Worm (Caenorhabditis elegans) whole organism, L4 larva: ENCODE data around the gene ets-9.

Experiments used
- D1046.2 ChIP-seq: fragments of 200-800 bp; sonication (Bioruptor generic); IDR thresholded peaks from 2 replicates; pipeline ENCODE4 v1.3.6; 2022; ENCODE audit warnings: missing genetic modification characterization, missing compliant biosample characterization
- F26F4.8 ChIP-seq: fragments of 200-800 bp; sonication (Bioruptor generic); conservative IDR thresholded peaks from 2 replicates; pipeline ENCODE4 v1.3.6; 2022; ENCODE audit warnings: missing genetic modification characterization, missing compliant biosample characterization
- Y48G9A.11 ChIP-seq: fragments of 200-800 bp; sonication (Bioruptor generic); IDR thresholded peaks from 2 replicates; pipeline ENCODE4 v1.3.6; 2022; ENCODE audit warnings: missing genetic modification reagents, missing genetic modification characterization, missing compliant biosample characterization
- Y75B8A.6 ChIP-seq: fragments of 200-800 bp; sonication (Bioruptor generic); IDR thresholded peaks from 2 replicates; pipeline ENCODE4 v1.3.6; 2022; ENCODE audit warnings: missing genetic modification reagents, missing genetic modification characterization, missing compliant biosample characterization
- ZK546.5 ChIP-seq, 2 experiments: sonication (generic microtip); optimal IDR thresholded peaks; 2 replicates each; lab custom pipeline; 2017; ENCODE audit warnings: missing biosample characterization in 2 of 2, missing genetic modification characterization in 2 of 2
- aly-2 ChIP-seq: sonication (generic microtip); optimal IDR thresholded peaks from 2 replicates; lab custom pipeline; 2018; ENCODE audit warnings: missing biosample characterization, missing genetic modification characterization
- ama-1 ChIP-seq: fragments of 150-350 bp; optimal IDR thresholded peaks from 2 replicates; lab custom pipeline; 2014; ENCODE audit warnings: inconsistent platforms, mixed read lengths
- ceh-20 ChIP-seq: fragments of 200-800 bp; sonication (Bioruptor generic); IDR thresholded peaks from 2 replicates; pipeline ENCODE4 v1.3.6; 2022; ENCODE audit warnings: missing genetic modification reagents, missing genetic modification characterization, missing compliant biosample characterization
- ceh-32 ChIP-seq: sonication (generic microtip); optimal IDR thresholded peaks from 2 replicates; lab custom pipeline; 2016; ENCODE audit warnings: mild to moderate bottlenecking, missing genetic modification characterization, missing compliant biosample characterization; ENCODE audit not compliant: poor library complexity
- ceh-44 ChIP-seq: fragments of 200-800 bp; sonication (Bioruptor generic); IDR thresholded peaks from 2 replicates; pipeline ENCODE4 v1.3.6; 2022; ENCODE audit warnings: missing genetic modification reagents, missing genetic modification characterization, missing compliant biosample characterization
- ctbp-1 ChIP-seq: fragments of 200-800 bp; sonication (Bioruptor generic); IDR thresholded peaks from 2 replicates; pipeline ENCODE4 v1.3.6; 2022; ENCODE audit warnings: missing genetic modification reagents, missing genetic modification characterization, missing compliant biosample characterization
- daf-19 ChIP-seq: fragments of 200-800 bp; sonication (Bioruptor generic); conservative IDR thresholded peaks from 2 replicates; pipeline ENCODE4 v1.3.6; 2022; ENCODE audit warnings: missing genetic modification characterization, missing compliant biosample characterization
- daf-8 ChIP-seq: fragments of 200-800 bp; sonication (Bioruptor generic); IDR thresholded peaks from 2 replicates; pipeline ENCODE4 v1.3.6; 2022; ENCODE audit warnings: missing genetic modification characterization, missing compliant biosample characterization
- dmd-8 ChIP-seq: fragments of 200-800 bp; sonication (Bioruptor generic); IDR thresholded peaks from 2 replicates; pipeline ENCODE4 v1.3.6; 2022; ENCODE audit warnings: missing genetic modification characterization, missing compliant biosample characterization
- dmd-9 ChIP-seq: fragments of 200-800 bp; sonication (Bioruptor generic); IDR thresholded peaks from 2 replicates; pipeline ENCODE4 v1.3.6; 2022; ENCODE audit warnings: missing genetic modification reagents, missing genetic modification characterization, missing compliant biosample characterization
- dpl-1 ChIP-seq: fragments of 150-350 bp; optimal IDR thresholded peaks from 2 replicates; lab custom pipeline; 2014; ENCODE audit warnings: missing biosample characterization, missing genetic modification reagents, missing genetic modification characterization
- dve-1 ChIP-seq: sonication (generic microtip); optimal IDR thresholded peaks from 2 replicates; lab custom pipeline; 2017; ENCODE audit warnings: antibody characterized with exemption, mild to moderate bottlenecking, missing genetic modification characterization, missing compliant biosample characterization; ENCODE audit not compliant: insufficient read depth
- egl-27 ChIP-seq: sonication (generic microtip); optimal IDR thresholded peaks from 3 replicates; lab custom pipeline; 2017; ENCODE audit warnings: missing biosample characterization, missing genetic modification reagents, missing genetic modification characterization
- egl-43 ChIP-seq: fragments of 200-800 bp; sonication (Bioruptor generic); IDR thresholded peaks from 2 replicates; pipeline ENCODE4 v1.3.6; 2022; ENCODE audit warnings: missing genetic modification reagents, missing genetic modification characterization, missing compliant biosample characterization
- fkh-10 ChIP-seq: fragments of 150-350 bp; optimal IDR thresholded peaks from 2 replicates; lab custom pipeline; 2014; ENCODE audit warnings: missing biosample characterization, missing genetic modification reagents, missing genetic modification characterization
- gei-8 ChIP-seq: fragments of 200-800 bp; sonication (Bioruptor generic); optimal IDR thresholded peaks from 2 replicates; lab custom pipeline; 2018; ENCODE audit warnings: mild to moderate bottlenecking, missing genetic modification characterization, missing compliant biosample characterization
- hif-1 ChIP-seq, 2 experiments: sonication (generic microtip); optimal IDR thresholded peaks; 2 replicates each; lab custom pipeline; 2016 to 2017; ENCODE audit warnings: missing compliant biosample characterization in 2 of 2, missing genetic modification characterization in 2 of 2, missing genetic modification reagents in 2 of 2, missing genotype in 2 of 2, mild to moderate bottlenecking in 1 of 2
- jun-1 ChIP-seq: fragments of 150-350 bp; optimal IDR thresholded peaks from 2 replicates; lab custom pipeline; 2014; ENCODE audit warnings: missing biosample characterization, missing genetic modification reagents, missing genetic modification characterization
- lin-1 ChIP-seq: fragments of 200-800 bp; sonication (Bioruptor generic); IDR thresholded peaks from 2 replicates; pipeline ENCODE4 v1.3.6; 2022; ENCODE audit warnings: missing genetic modification reagents, missing genetic modification characterization, missing compliant biosample characterization
- lin-29 ChIP-seq: fragments of 200-800 bp; sonication (Bioruptor generic); IDR thresholded peaks from 2 replicates; pipeline ENCODE4 v1.3.6; 2022; ENCODE audit warnings: missing genetic modification reagents, missing genetic modification characterization, missing compliant biosample characterization
- lin-38 ChIP-seq: fragments of 200-800 bp; sonication (Bioruptor generic); IDR thresholded peaks from 2 replicates; pipeline ENCODE4 v1.3.6; 2022; ENCODE audit warnings: missing genetic modification reagents, missing genetic modification characterization, missing compliant biosample characterization
- lin-39 ChIP-seq: fragments of 150-350 bp; optimal IDR thresholded peaks from 2 replicates; lab custom pipeline; 2014; ENCODE audit warnings: missing biosample characterization, missing genetic modification reagents, missing genetic modification characterization
- lir-3 ChIP-seq: sonication (generic microtip); optimal IDR thresholded peaks from 2 replicates; lab custom pipeline; 2016; ENCODE audit warnings: mild to moderate bottlenecking, missing genetic modification characterization, missing compliant biosample characterization
- lsy-2 ChIP-seq, 2 experiments: fragments of 150-350 bp in 1 of 2; sonication (generic microtip) in 1 of 2; optimal IDR thresholded peaks; 2 replicates each; lab custom pipeline; 2014 to 2017; ENCODE audit warnings: missing biosample characterization in 2 of 2, missing genetic modification characterization in 2 of 2
- madf-5 ChIP-seq, 2 experiments: fragments of 200-800 bp; sonication (Bioruptor generic); IDR thresholded peaks; 2 replicates each; pipeline ENCODE4 v1.3.6; 2022; ENCODE audit warnings: missing compliant biosample characterization in 2 of 2, missing genetic modification characterization in 2 of 2
- madf-9 ChIP-seq: fragments of 200-800 bp; sonication (Bioruptor generic); conservative IDR thresholded peaks from 2 replicates; pipeline ENCODE4 v1.3.6; 2022; ENCODE audit warnings: missing genetic modification reagents, missing genetic modification characterization, missing compliant biosample characterization
- mdt-29 ChIP-seq: fragments of 200-800 bp; sonication (Bioruptor generic); IDR thresholded peaks from 2 replicates; pipeline ENCODE4 v1.3.6; 2022; ENCODE audit warnings: missing genetic modification reagents, missing genetic modification characterization, missing compliant biosample characterization
- mep-1 ChIP-seq: fragments of 150-350 bp; sonication (generic microtip); optimal IDR thresholded peaks from 3 replicates; lab custom pipeline; 2014; ENCODE audit warnings: missing biosample characterization, missing genetic modification characterization
- mes-2 ChIP-seq: sonication (generic microtip); optimal IDR thresholded peaks from 2 replicates; lab custom pipeline; 2016; ENCODE audit warnings: missing genotype, mild to moderate bottlenecking, missing genetic modification characterization, missing compliant biosample characterization; ENCODE audit not compliant: poor library complexity, severe bottlenecking
- mxl-2 ChIP-seq: fragments of 200-800 bp; sonication (Bioruptor generic); conservative IDR thresholded peaks from 2 replicates; pipeline ENCODE4 v1.3.6; 2022; ENCODE audit warnings: missing genetic modification reagents, missing genetic modification characterization, missing compliant biosample characterization
- nhr-102 ChIP-seq: sonication (generic microtip); optimal IDR thresholded peaks from 2 replicates; lab custom pipeline; 2016; ENCODE audit warnings: mild to moderate bottlenecking, missing genetic modification characterization, moderate library complexity, missing compliant biosample characterization
- nhr-25 ChIP-seq: sonication (generic microtip); optimal IDR thresholded peaks from 2 replicates; lab custom pipeline; 2017; ENCODE audit warnings: missing genetic modification characterization, mild to moderate bottlenecking, missing compliant biosample characterization, antibody characterized with exemption, moderate library complexity, borderline replicate concordance; ENCODE audit not compliant: insufficient read depth
- nhr-41 ChIP-seq: fragments of 200-800 bp; sonication (Bioruptor generic); IDR thresholded peaks from 2 replicates; pipeline ENCODE4 v1.3.6; 2022; ENCODE audit warnings: missing genetic modification reagents, missing genetic modification characterization, missing compliant biosample characterization
- nhr-77 ChIP-seq: fragments of 150-350 bp; optimal IDR thresholded peaks from 2 replicates; lab custom pipeline; 2014; ENCODE audit warnings: missing biosample characterization, missing genetic modification characterization
- pha-4 ChIP-seq, 2 experiments: fragments of 150-350 bp in 1 of 2; fragments of 200-800 bp in 1 of 2; sonication (Bioruptor generic) in 1 of 2; IDR thresholded peaks in 1 of 2; optimal IDR thresholded peaks in 1 of 2; 2 replicates each; pipeline versions ENCODE4 v1.3.6 to Lab custom; 2014 to 2022; ENCODE audit warnings: missing genetic modification characterization in 2 of 2, missing genetic modification reagents in 2 of 2, missing biosample characterization in 1 of 2, missing compliant biosample characterization in 1 of 2
- pqm-1 ChIP-seq: sonication (generic microtip); optimal IDR thresholded peaks from 2 replicates; lab custom pipeline; 2017; ENCODE audit warnings: missing biosample characterization, missing genetic modification characterization
- skn-1 ChIP-seq: fragments of 150-350 bp; optimal IDR thresholded peaks from 2 replicates; lab custom pipeline; 2014; ENCODE audit warnings: missing biosample characterization, missing genetic modification characterization
- spr-1 ChIP-seq: sonication (generic microtip); optimal IDR thresholded peaks from 2 replicates; lab custom pipeline; 2016; ENCODE audit warnings: mild to moderate bottlenecking, missing genetic modification characterization, missing compliant biosample characterization
- spr-3 ChIP-seq: fragments of 200-800 bp; sonication (Bioruptor generic); optimal IDR thresholded peaks from 2 replicates; lab custom pipeline; 2018; ENCODE audit warnings: mild to moderate bottlenecking, missing genetic modification characterization, missing compliant biosample characterization
- tag-97 ChIP-seq: fragments of 200-800 bp; sonication (Bioruptor generic); IDR thresholded peaks from 2 replicates; pipeline ENCODE4 v1.3.6; 2022; ENCODE audit warnings: missing genetic modification characterization, missing compliant biosample characterization
- tra-1 ChIP-seq: fragments of 200-800 bp; sonication (Bioruptor generic); IDR thresholded peaks from 2 replicates; pipeline ENCODE4 v1.3.6; 2022; ENCODE audit warnings: missing genetic modification reagents, missing genetic modification characterization, missing compliant biosample characterization
- vab-7 ChIP-seq: fragments of 200-800 bp; sonication (Bioruptor generic); IDR thresholded peaks from 2 replicates; pipeline ENCODE4 v1.3.6; 2022; ENCODE audit warnings: missing genetic modification reagents, missing genetic modification characterization, missing compliant biosample characterization
- zfp-3 ChIP-seq: fragments of 200-800 bp; sonication (Bioruptor generic); conservative IDR thresholded peaks from 2 replicates; pipeline ENCODE4 v1.3.6; 2022; ENCODE audit warnings: missing genetic modification reagents, missing genetic modification characterization, missing compliant biosample characterization
- ztf-11 ChIP-seq: fragments of 150-350 bp; optimal IDR thresholded peaks from 2 replicates; lab custom pipeline; 2014; ENCODE audit warnings: missing biosample characterization, missing genetic modification characterization
- ztf-7 ChIP-seq: fragments of 150-350 bp; optimal IDR thresholded peaks from 2 replicates; lab custom pipeline; 2014; ENCODE audit warnings: missing biosample characterization, missing genetic modification characterization

The ets-9 gene

DNA sequence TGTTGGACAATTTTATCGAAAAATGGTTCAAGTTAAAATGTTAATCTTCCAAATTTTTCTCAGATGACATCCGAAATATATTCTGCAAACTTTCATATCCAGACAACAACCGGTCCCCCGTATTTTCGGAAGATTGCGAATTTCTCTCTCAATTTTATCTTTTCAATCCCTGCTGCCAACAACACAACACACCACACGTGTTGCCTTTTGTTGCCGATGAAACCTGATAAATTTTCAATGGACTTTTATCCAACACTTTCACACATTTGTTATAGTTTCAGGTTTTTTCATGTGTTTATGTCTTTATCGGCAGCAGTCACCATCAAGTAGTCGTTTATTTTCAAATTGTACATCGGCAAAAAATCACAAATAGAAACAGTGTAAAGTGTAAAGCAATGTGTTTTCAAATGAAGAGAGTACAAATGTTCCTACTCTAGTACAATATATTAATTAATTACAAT is 33.2 kb upstream of the ets-9 start (continued):
- TF ChIP-seq zfp-3 (GFP tag; lab: Robert Waterston, UW) (peak; percentile 72), mdt-29 (GFP tag; lab: Robert Waterston, UW) (no peak), ceh-32 (tag; lab: Kevin White, UChicago) (no peak), hif-1 (tag; optimal IDR thresholded peaks at IDR 0.05; lab: Kevin White, UChicago) (no peak), ztf-11 (tag; lab: Kevin White, UChicago) (no peak), daf-8 (no peak), egl-43 (no peak), nhr-41 (GFP tag; lab: Robert Waterston, UW) (peak; percentile 38; the same call in 1 of the 2 replicates), aly-2 (tag; lab: Kevin White, UChicago) (no peak), nhr-77 (peak; percentile 37), spr-1 (tag; lab: Kevin White, UChicago) (peak; percentile 2), mxl-2 (GFP tag; lab: Robert Waterston, UW) (0 out of 2 replicates have a peak, but pooled peaks have one; percentile 2), gei-8 (GFP tag; lab: Kevin White, UChicago) (no peak), ctbp-1 (no peak), pqm-1 (tag; lab: Kevin White, UChicago) (peak; percentile 19), dpl-1 (GFP tag; lab: Kevin White, UChicago) (no peak), dmd-9 (GFP tag; lab: Robert Waterston, UW) (no peak), madf-5 (GFP tag; IDR thresholded peaks at IDR 0.05; lab: Robert Waterston, UW) (no peak), ceh-20 (GFP tag; lab: Robert Waterston, UW) (0 out of 2 replicates have a peak, but pooled peaks have one; percentile 35), lin-29 (no peak), jun-1 (tag; lab: Kevin White, UChicago) (no peak), F26F4.8 (GFP tag; lab: Robert Waterston, UW) (no peak), egl-27 (tag; lab: Kevin White, UChicago) (no peak), mep-1 (tag; lab: Kevin White, UChicago) (peak; percentile 48), tag-97 (GFP tag; lab: Robert Waterston, UW) (no peak), nhr-25 (tag; lab: Kevin White, UChicago) (no peak), ceh-44 (no peak), madf-9 (GFP tag; lab: Robert Waterston, UW) (no peak), lin-38 (GFP tag; lab: Robert Waterston, UW) (no peak), lin-39 (tag; lab: Kevin White, UChicago) (no peak), nhr-102 (peak; percentile 38), Y48G9A.11 (GFP tag; lab: Robert Waterston, UW) (no peak), D1046.2 (GFP tag; lab: Robert Waterston, UW) (no peak), vab-7 (no peak), dve-1 (peak; percentile 65), pha-4 (GFP tag; IDR thresholded peaks at IDR 0.05; lab: Robert Waterston, UW) (no peak), pha-4 (tag; optimal IDR thresholded peaks at IDR 0.05; lab: Kevin White, UChicago) (no peak), ZK546.5 (tag; optimal IDR thresholded peaks at IDR 0.05; lab: Kevin White, UChicago) (no peak), skn-1 (tag; lab: Kevin White, UChicago) (no peak), Y75B8A.6 (GFP tag; lab: Robert Waterston, UW) (no peak), daf-19 (GFP tag; lab: Robert Waterston, UW) (no peak), tra-1 (GFP tag; lab: Robert Waterston, UW) (no peak), ztf-7 (tag; lab: Kevin White, UChicago) (no peak), mes-2 (peak; percentile 52), spr-3 (no peak), fkh-10 (GFP tag; lab: Kevin White, UChicago) (no peak), ama-1 (lab: Kevin White, UChicago) (peak; percentile 91), lir-3 (tag; lab: Kevin White, UChicago) (no peak), lin-1 (GFP tag; lab: Robert Waterston, UW) (no peak), dmd-8 (GFP tag; lab: Robert Waterston, UW) (no peak), lsy-2 (tag; optimal IDR thresholded peaks at IDR 0.05; lab: Kevin White, UChicago) (no peak)
